In genomic region chr3L:2004732-2005131, dm6 we compare ENCODE assay signal across 2 fruit fly cellular contexts.
A peak's percentile ranks its signal among the peaks of the same experiment; 100 is the strongest.
TF ChIP-seq lines count a peak whose summit lies in the region.

No protein-coding gene starts in this region.

- no peak for TF ChIP-seq CTCF in whole organism, embryonic (GFP tag; optimal IDR thresholded peaks at IDR 0.05; lab: Kevin White, UChicago)

TF ChIP-seq in whole organism, embryonic, 481 proteins besides CTCF, POLR2A, EP300 and RAD21 (continues in another document):
- no peak for TF ChIP-seq Mad (GFP tag; optimal IDR thresholded peaks at IDR 0.05; lab: Kevin White, UChicago)
- peak; percentile 32 for TF ChIP-seq gem (tag; optimal IDR thresholded peaks at IDR 0.05; lab: Kevin White, UChicago)
- no peak for TF ChIP-seq tin (GFP tag; optimal IDR thresholded peaks at IDR 0.05; lab: Kevin White, UChicago)
- TF ChIP-seq Awh (GFP tag; IDR thresholded peaks at IDR 0.05; lab: Robert Waterston, UW) = peak; percentile 37; the same call in 1 of the 2 replicates
- peak; percentile 16 for TF ChIP-seq nau (GFP tag; optimal IDR thresholded peaks at IDR 0.05; lab: Kevin White, UChicago)
- no peak for TF ChIP-seq unc-4 (GFP tag; IDR thresholded peaks at IDR 0.05; lab: Robert Waterston, UW; ENCODE audit: partially characterized antibody)
- no peak for TF ChIP-seq bowl (GFP tag; IDR thresholded peaks at IDR 0.05; lab: Robert Waterston, UW)
- 0 out of 2 replicates have a peak, but pooled peaks have one; percentile 15 for TF ChIP-seq onecut (GFP tag; IDR thresholded peaks at IDR 0.05; lab: Robert Waterston, UW)
- peak; percentile 11 for TF ChIP-seq CG18619 (GFP tag; optimal IDR thresholded peaks at IDR 0.05; lab: Kevin White, UChicago)
- no peak for TF ChIP-seq unpg (GFP tag; optimal IDR thresholded peaks at IDR 0.05; lab: Kevin White, UChicago)
- no peak for TF ChIP-seq chm (GFP tag; IDR thresholded peaks at IDR 0.05; lab: Robert Waterston, UW)
- TF ChIP-seq row (GFP tag; IDR thresholded peaks at IDR 0.05; lab: Robert Waterston, UW) = no peak
- TF ChIP-seq Xrp1 (GFP tag; IDR thresholded peaks at IDR 0.05; lab: Robert Waterston, UW) = no peak
- no peak for TF ChIP-seq Optix (GFP tag; IDR thresholded peaks at IDR 0.05; lab: Robert Waterston, UW)
- no peak for TF ChIP-seq zfh1 (GFP tag; IDR thresholded peaks at IDR 0.05; lab: Robert Waterston, UW)
- TF ChIP-seq ATbp (GFP tag; optimal IDR thresholded peaks at IDR 0.05; lab: Kevin White, UChicago) = peak; percentile 61
- 0 out of 2 replicates have a peak, but pooled peaks have one; percentile 26 for TF ChIP-seq CG14014 (GFP tag; IDR thresholded peaks at IDR 0.05; lab: Robert Waterston, UW)
- TF ChIP-seq Rfx (GFP tag; IDR thresholded peaks at IDR 0.05; lab: Robert Waterston, UW) = 0 out of 2 replicates have a peak, but pooled peaks have one; percentile 4
- peak; percentile 37 for TF ChIP-seq Blimp-1 (GFP tag; optimal IDR thresholded peaks at IDR 0.05; lab: Kevin White, UChicago)
- no peak for TF ChIP-seq CG4404 (GFP tag; IDR thresholded peaks at IDR 0.05; lab: Robert Waterston, UW)
- no peak for TF ChIP-seq D19B (GFP tag; optimal IDR thresholded peaks at IDR 0.05; lab: Kevin White, UChicago)
- no peak for TF ChIP-seq schlank (tag; optimal IDR thresholded peaks at IDR 0.05; lab: Kevin White, UChicago)
- TF ChIP-seq CG14667 (GFP tag; IDR thresholded peaks at IDR 0.05; lab: Robert Waterston, UW) = no peak
- peak; percentile 27 for TF ChIP-seq Sox102F (GFP tag; optimal IDR thresholded peaks at IDR 0.05; lab: Kevin White, UChicago)
- TF ChIP-seq CG2678 (tag; optimal IDR thresholded peaks at IDR 0.05; lab: Kevin White, UChicago) = peak; percentile 50
- peak; percentile 23 for TF ChIP-seq CG12769 (tag; optimal IDR thresholded peaks at IDR 0.05; lab: Kevin White, UChicago)
- peak; percentile 13 for TF ChIP-seq CoRest (tag; optimal IDR thresholded peaks at IDR 0.05; lab: Kevin White, UChicago)
- peak; percentile 28 for TF ChIP-seq PHDP (tag; optimal IDR thresholded peaks at IDR 0.05; lab: Kevin White, UChicago)
- TF ChIP-seq CG6813 (GFP tag; optimal IDR thresholded peaks at IDR 0.05; lab: Kevin White, UChicago) = peak; percentile 29
- TF ChIP-seq Dref (GFP tag; IDR thresholded peaks at IDR 0.05; lab: Robert Waterston, UW) = no peak
- TF ChIP-seq CG17359 (tag; optimal IDR thresholded peaks at IDR 0.05; lab: Kevin White, UChicago) = peak; percentile 39
- TF ChIP-seq abd-A (tag; optimal IDR thresholded peaks at IDR 0.05; lab: Kevin White, UChicago) = no peak
- peak; percentile 19 for TF ChIP-seq CG2875 (GFP tag; optimal IDR thresholded peaks at IDR 0.05; lab: Kevin White, UChicago)
- TF ChIP-seq gce (GFP tag; IDR thresholded peaks at IDR 0.05; lab: Robert Waterston, UW) = 0 out of 3 replicates have a peak, but pooled peaks have one; percentile 35
- peak; percentile 18 for TF ChIP-seq sens (GFP tag; lab: Kevin White, UChicago)
- TF ChIP-seq CG7839 (tag; optimal IDR thresholded peaks at IDR 0.05; lab: Kevin White, UChicago) = peak; percentile 8
- no peak for TF ChIP-seq lov (optimal IDR thresholded peaks at IDR 0.05; lab: Kevin White, UChicago)
- TF ChIP-seq lov (GFP tag; IDR thresholded peaks at IDR 0.05; lab: Robert Waterston, UW) = 0 out of 3 replicates have a peak, but pooled peaks have one; percentile 14
- no peak for TF ChIP-seq Hr3 (GFP tag; optimal IDR thresholded peaks at IDR 0.05; lab: Kevin White, UChicago)
- peak; percentile 21 for TF ChIP-seq fd64A (GFP tag; optimal IDR thresholded peaks at IDR 0.05; lab: Kevin White, UChicago)
- 0 out of 2 replicates have a peak, but pooled peaks have one; percentile 39 for TF ChIP-seq CG11696 (GFP tag; IDR thresholded peaks at IDR 0.05; lab: Robert Waterston, UW)
- peak; percentile 26 for TF ChIP-seq CG3407 (GFP tag; optimal IDR thresholded peaks at IDR 0.05; lab: Kevin White, UChicago)
- peak; percentile 83 for TF ChIP-seq Med (GFP tag; lab: Kevin White, UChicago)
- TF ChIP-seq trem (tag; optimal IDR thresholded peaks at IDR 0.05; lab: Kevin White, UChicago) = no peak
- peak; percentile 18 for TF ChIP-seq HHEX (GFP tag; optimal IDR thresholded peaks at IDR 0.05; lab: Kevin White, UChicago)
- TF ChIP-seq CG11723 (GFP tag; optimal IDR thresholded peaks at IDR 0.05; lab: Kevin White, UChicago) = no peak

TF ChIP-seq in whole organism, prepupa, 60 proteins besides CTCF, POLR2A, EP300 and RAD21:
- TF ChIP-seq Sox15 (GFP tag; optimal IDR thresholded peaks at IDR 0.05; lab: Kevin White, UChicago) (no peak), fkh (GFP tag; optimal IDR thresholded peaks at IDR 0.05; lab: Kevin White, UChicago) (peak; percentile 57), svp (GFP tag; lab: Kevin White, UChicago) (no peak)
TF ChIP-seq in whole organism, prepupa: peak in this region for 1.

Comparison
In these comparisons a context has a peak if more than half of its experiments do, and no peak if none do; other contexts are left out.
1. Of the 7 proteins assayed by ChIP-seq in both whole organism, embryonic and whole organism, prepupa: peak only in whole organism, embryonic: Blimp-1 and Sox102F; only in whole organism, prepupa: none; in both: none; in neither: 5.